Worm (Caenorhabditis elegans): ENCODE measurements around the gene srr-1.

DNA sequence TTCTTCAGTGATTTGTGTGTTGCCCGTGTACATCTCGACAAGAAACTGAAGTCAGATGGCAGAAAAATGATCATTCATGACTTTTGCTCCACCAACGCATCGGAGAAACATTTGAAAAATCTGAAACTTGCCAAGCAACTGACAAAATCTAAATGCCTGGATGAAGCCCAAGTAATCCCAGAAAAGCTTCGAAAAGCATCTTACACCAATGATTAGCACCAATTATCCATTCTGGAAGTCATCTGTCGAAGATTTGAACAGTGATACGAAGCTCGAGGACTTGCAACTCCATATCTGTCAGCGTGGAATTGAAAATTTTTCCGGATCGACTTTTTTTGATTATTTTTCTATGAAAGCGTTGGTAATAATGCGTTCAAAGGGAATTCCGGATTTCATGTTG is 9.9 kb upstream of the srr-1 start:
- TF ChIP-seq F13H6.1 (tag; optimal IDR thresholded peaks at IDR 0.05): no peak
- no peak for TF ChIP-seq mec-3 (tag; optimal IDR thresholded peaks at IDR 0.05; ENCODE audit: borderline replicate concordance)
- no peak for TF ChIP-seq hlh-15 (tag; optimal IDR thresholded peaks at IDR 0.05)
- no peak for TF ChIP-seq ets-4 (tag; optimal IDR thresholded peaks at IDR 0.05)
- no peak for TF ChIP-seq nhr-11 (tag; optimal IDR thresholded peaks at IDR 0.05)
- TF ChIP-seq ceh-18 (tag; optimal IDR thresholded peaks at IDR 0.05): no peak
- TF ChIP-seq sox-2 (GFP tag; IDR thresholded peaks at IDR 0.05): no peak
